Worm (Caenorhabditis elegans) whole organism, midembryonic: Measurements from ENCODE around the gene K12H6.12.

Source experiments
- T22C8.4 ChIP-seq: fragments of 200-800 bp; sonication (Bioruptor generic); IDR thresholded peaks from 2 replicates; pipeline ENCODE4 v1.3.6; 2022; ENCODE audit warnings: missing genetic modification characterization, missing compliant biosample characterization
- cog-1 ChIP-seq: sonication (generic microtip); optimal IDR thresholded peaks from 2 replicates; lab custom pipeline; 2016; ENCODE audit warnings: missing genetic modification characterization, missing compliant biosample characterization
- flt-1 ChIP-seq: fragments of 200-800 bp; sonication (Bioruptor generic); IDR thresholded peaks from 2 replicates; pipeline ENCODE4 v1.3.6; 2022; ENCODE audit warnings: missing genetic modification characterization, missing compliant biosample characterization
- klf-2 ChIP-seq: fragments of 200-800 bp; sonication (Bioruptor generic); conservative IDR thresholded peaks from 2 replicates; pipeline ENCODE4 v1.3.6; 2022; ENCODE audit warnings: missing genetic modification reagents, missing genetic modification characterization, missing compliant biosample characterization
- med-1 ChIP-seq: sonication (generic microtip); optimal IDR thresholded peaks from 2 replicates; lab custom pipeline; 2017; ENCODE audit warnings: missing genetic modification characterization, mild to moderate bottlenecking, missing compliant biosample characterization, antibody characterized with exemption, missing genetic modification reagents; ENCODE audit not compliant: insufficient read depth
- tab-1 ChIP-seq: fragments of 200-800 bp; sonication (Bioruptor generic); IDR thresholded peaks from 2 replicates; pipeline ENCODE4 v1.3.6; 2022; ENCODE audit warnings: missing genetic modification characterization, missing compliant biosample characterization
- ztf-23 ChIP-seq: fragments of 200-800 bp; sonication (Bioruptor generic); IDR thresholded peaks from 2 replicates; pipeline ENCODE4 v1.3.6; 2022; ENCODE audit warnings: missing genetic modification reagents, missing genetic modification characterization, missing compliant biosample characterization
- ztf-29 ChIP-seq: fragments of 200-800 bp; sonication (Bioruptor generic); IDR thresholded peaks from 2 replicates; pipeline ENCODE4 v1.3.6; 2022; ENCODE audit warnings: missing genetic modification reagents, missing genetic modification characterization, missing compliant biosample characterization

- TF ChIP-seq T22C8.4 (no peak), cog-1 (tag; lab: Kevin White, UChicago) (no peak), tab-1 (GFP tag; lab: Robert Waterston, UW) (no peak), ztf-29 (GFP tag; lab: Robert Waterston, UW) (no peak), ztf-23 (GFP tag; lab: Robert Waterston, UW) (no peak), klf-2 (GFP tag; lab: Robert Waterston, UW) (no peak), med-1 (GFP tag; lab: Kevin White, UChicago) (no peak), flt-1 (no peak)
Measured at ce11 chrII:2832539-2832938, 24.6 kb downstream of the K12H6.12 start.
